Worm (Caenorhabditis elegans) whole organism, young adult: ENCODE results near the gene bath-45.
A peak's percentile ranks its signal among the peaks of the same experiment; 100 is the strongest.

Experiments
- C06A6.2 ChIP-seq: fragments of 200-800 bp; sonication (Bioruptor generic); conservative IDR thresholded peaks from 2 replicates; pipeline ENCODE4 v1.3.6; 2022; ENCODE audit warnings: missing genetic modification characterization, missing compliant biosample characterization
- F22D6.2 ChIP-seq: sonication (generic microtip); optimal IDR thresholded peaks from 2 replicates; lab custom pipeline; 2016; ENCODE audit warnings: mild to moderate bottlenecking, missing genetic modification characterization, missing compliant biosample characterization
- F33H1.4 ChIP-seq: fragments of 200-800 bp; sonication (Bioruptor generic); IDR thresholded peaks from 2 replicates; pipeline ENCODE4 v1.3.6; 2022; ENCODE audit warnings: missing genetic modification reagents, missing genetic modification characterization, missing compliant biosample characterization
- F37B4.10 ChIP-seq: fragments of 200-800 bp; sonication (Bioruptor generic); IDR thresholded peaks from 2 replicates; pipeline ENCODE4 v1.3.6; 2022; ENCODE audit warnings: missing genetic modification characterization, missing compliant biosample characterization
- F39B2.1 ChIP-seq: fragments of 200-800 bp; sonication (Bioruptor generic); IDR thresholded peaks from 2 replicates; pipeline ENCODE4 v1.3.6; 2022; ENCODE audit warnings: missing genetic modification reagents, missing genetic modification characterization, missing compliant biosample characterization
- F57C9.4 ChIP-seq: sonication (generic microtip); optimal IDR thresholded peaks from 2 replicates; lab custom pipeline; 2017; ENCODE audit warnings: mild to moderate bottlenecking, missing genetic modification characterization, missing compliant biosample characterization
- K12H6.12 ChIP-seq: fragments of 200-800 bp; sonication (Bioruptor generic); optimal IDR thresholded peaks from 2 replicates; lab custom pipeline; 2018; ENCODE audit warnings: mild to moderate bottlenecking, missing genetic modification characterization, missing compliant biosample characterization
- Y53F4B.3 ChIP-seq: fragments of 200-800 bp; sonication (Bioruptor generic); IDR thresholded peaks from 2 replicates; pipeline ENCODE4 v1.3.6; 2022; ENCODE audit warnings: missing genetic modification reagents, missing genetic modification characterization, missing compliant biosample characterization
- Y79H2A.3 ChIP-seq: fragments of 200-800 bp; sonication (Bioruptor generic); conservative IDR thresholded peaks from 2 replicates; pipeline ENCODE4 v1.3.6; 2022; ENCODE audit warnings: missing genetic modification reagents, missing genetic modification characterization, missing compliant biosample characterization
- atf-7 ChIP-seq: sonication (generic microtip); optimal IDR thresholded peaks from 2 replicates; lab custom pipeline; 2017; ENCODE audit warnings: mild to moderate bottlenecking, missing genetic modification characterization, missing compliant biosample characterization
- attf-5 ChIP-seq: fragments of 200-800 bp; sonication (Bioruptor generic); optimal IDR thresholded peaks from 2 replicates; lab custom pipeline; 2018; ENCODE audit warnings: mild to moderate bottlenecking, missing genetic modification characterization, missing compliant biosample characterization
- attf-6 ChIP-seq: fragments of 200-800 bp; sonication (Bioruptor generic); IDR thresholded peaks from 2 replicates; pipeline ENCODE4 v1.3.6; 2022; ENCODE audit warnings: missing genetic modification reagents, missing genetic modification characterization, missing compliant biosample characterization
- cebp-1 ChIP-seq, 2 experiments: fragments of 200-800 bp in 1 of 2; sonication (Bioruptor generic) in 1 of 2; sonication (generic microtip) in 1 of 2; IDR thresholded peaks in 1 of 2; optimal IDR thresholded peaks in 1 of 2; 2 replicates each; pipeline versions ENCODE4 v1.3.6 to Lab custom; 2017 to 2022; ENCODE audit warnings: missing compliant biosample characterization in 2 of 2, missing genetic modification characterization in 2 of 2, mild to moderate bottlenecking in 1 of 2, missing genetic modification reagents in 1 of 2, moderate library complexity in 1 of 2
- ceh-100 ChIP-seq: fragments of 200-800 bp; sonication (Bioruptor generic); IDR thresholded peaks from 2 replicates; pipeline ENCODE4 v1.3.6; 2022; ENCODE audit warnings: missing genetic modification reagents, missing genetic modification characterization, missing compliant biosample characterization
- ceh-79 ChIP-seq: sonication (generic microtip); optimal IDR thresholded peaks from 2 replicates; lab custom pipeline; 2017; ENCODE audit warnings: mild to moderate bottlenecking, missing genetic modification characterization, missing compliant biosample characterization
- dox-1 ChIP-seq: fragments of 200-800 bp; sonication (Bioruptor generic); IDR thresholded peaks from 2 replicates; pipeline ENCODE4 v1.3.6; 2022; ENCODE audit warnings: missing genetic modification reagents, missing genetic modification characterization, missing compliant biosample characterization
- dpl-1 ChIP-seq: fragments of 150-350 bp; optimal IDR thresholded peaks from 2 replicates; lab custom pipeline; 2014; ENCODE audit warnings: missing biosample characterization, missing genetic modification reagents, missing genetic modification characterization
- egl-18 ChIP-seq: fragments of 200-800 bp; sonication (Bioruptor generic); IDR thresholded peaks from 2 replicates; pipeline ENCODE4 v1.3.6; 2022; ENCODE audit warnings: missing genetic modification reagents, missing genetic modification characterization, missing compliant biosample characterization
- fkh-3 ChIP-seq: sonication (generic microtip); optimal IDR thresholded peaks from 2 replicates; lab custom pipeline; 2016; ENCODE audit warnings: mild to moderate bottlenecking, missing genetic modification characterization, missing compliant biosample characterization
- gei-17 ChIP-seq: fragments of 200-800 bp; sonication (Bioruptor generic); optimal IDR thresholded peaks from 2 replicates; lab custom pipeline; 2018; ENCODE audit warnings: mild to moderate bottlenecking, missing genetic modification characterization, missing compliant biosample characterization
- mcd-1 ChIP-seq: fragments of 200-800 bp; sonication (Bioruptor generic); IDR thresholded peaks from 2 replicates; pipeline ENCODE4 v1.3.6; 2022; ENCODE audit warnings: missing genetic modification reagents, missing genetic modification characterization, missing compliant biosample characterization
- mel-28 ChIP-seq: sonication (generic microtip); optimal IDR thresholded peaks from 2 replicates; lab custom pipeline; 2016; ENCODE audit warnings: borderline replicate concordance, mild to moderate bottlenecking, missing genetic modification characterization, missing compliant biosample characterization
- pbrm-1 ChIP-seq: fragments of 200-800 bp; sonication (Bioruptor generic); IDR thresholded peaks from 2 replicates; pipeline ENCODE4 v1.3.6; 2022; ENCODE audit warnings: missing genetic modification reagents, missing genetic modification characterization, missing compliant biosample characterization
- rcor-1 ChIP-seq: fragments of 200-800 bp; sonication (Bioruptor generic); IDR thresholded peaks from 2 replicates; pipeline ENCODE4 v1.3.6; 2022; ENCODE audit warnings: missing genetic modification reagents, missing genetic modification characterization, missing compliant biosample characterization
- snpc-1.1 ChIP-seq: sonication (generic microtip); optimal IDR thresholded peaks from 2 replicates; lab custom pipeline; 2017; ENCODE audit warnings: missing genetic modification characterization, mild to moderate bottlenecking, missing compliant biosample characterization, antibody characterized with exemption, moderate library complexity, missing genotype, missing genetic modification reagents; ENCODE audit not compliant: insufficient read depth
- snpc-4 ChIP-seq, 5 experiments: fragments of 150-350 bp in 1 of 5; sonication (generic microtip) in 4 of 5; optimal IDR thresholded peaks; 2 replicates each; lab custom pipeline; 2014 to 2018; ENCODE audit warnings: missing genetic modification characterization in 5 of 5, missing biosample characterization in 3 of 5, antibody characterized with exemption in 2 of 5, mild to moderate bottlenecking in 2 of 5, missing compliant biosample characterization in 2 of 5, missing genotype in 2 of 5, moderate library complexity in 2 of 5, missing genetic modification reagents in 1 of 5
- somi-1 ChIP-seq: fragments of 200-800 bp; sonication (Bioruptor generic); optimal IDR thresholded peaks from 2 replicates; lab custom pipeline; 2018; ENCODE audit warnings: mild to moderate bottlenecking, missing genetic modification characterization, missing compliant biosample characterization
- tbp1 ChIP-seq: fragments of 200-800 bp; sonication (Bioruptor generic); optimal IDR thresholded peaks from 2 replicates; lab custom pipeline; 2018; ENCODE audit warnings: mild to moderate bottlenecking, missing genetic modification characterization, missing compliant biosample characterization
- tbx-9 ChIP-seq: sonication (generic microtip); optimal IDR thresholded peaks from 2 replicates; lab custom pipeline; 2016; ENCODE audit warnings: borderline replicate concordance, missing genetic modification characterization, inconsistent platforms, missing compliant biosample characterization
- tlf-1 ChIP-seq: fragments of 200-800 bp; sonication (Bioruptor generic); optimal IDR thresholded peaks from 2 replicates; lab custom pipeline; 2018; ENCODE audit warnings: mild to moderate bottlenecking, missing genetic modification characterization, missing compliant biosample characterization
- unc-130 ChIP-seq: sonication (generic microtip); optimal IDR thresholded peaks from 2 replicates; lab custom pipeline; 2016; ENCODE audit warnings: missing genetic modification reagents, missing genetic modification characterization, missing compliant biosample characterization
- zfh-2 ChIP-seq: fragments of 200-800 bp; sonication (Bioruptor generic); conservative IDR thresholded peaks from 2 replicates; pipeline ENCODE4 v1.3.6; 2022; ENCODE audit warnings: missing genetic modification reagents, missing genetic modification characterization, missing compliant biosample characterization
- ztf-18 ChIP-seq: sonication (generic microtip); optimal IDR thresholded peaks from 2 replicates; lab custom pipeline; 2016; ENCODE audit warnings: missing genotype, mild to moderate bottlenecking, missing genetic modification characterization, missing compliant biosample characterization
- ztf-25 ChIP-seq: fragments of 200-800 bp; sonication (Bioruptor generic); IDR thresholded peaks from 2 replicates; pipeline ENCODE4 v1.3.6; 2022; ENCODE audit warnings: missing genetic modification reagents, missing genetic modification characterization, missing compliant biosample characterization
- ztf-26 ChIP-seq: sonication (generic microtip); optimal IDR thresholded peaks from 2 replicates; lab custom pipeline; 2017; ENCODE audit warnings: missing genetic modification characterization, missing compliant biosample characterization

Gene bath-45

DNA sequence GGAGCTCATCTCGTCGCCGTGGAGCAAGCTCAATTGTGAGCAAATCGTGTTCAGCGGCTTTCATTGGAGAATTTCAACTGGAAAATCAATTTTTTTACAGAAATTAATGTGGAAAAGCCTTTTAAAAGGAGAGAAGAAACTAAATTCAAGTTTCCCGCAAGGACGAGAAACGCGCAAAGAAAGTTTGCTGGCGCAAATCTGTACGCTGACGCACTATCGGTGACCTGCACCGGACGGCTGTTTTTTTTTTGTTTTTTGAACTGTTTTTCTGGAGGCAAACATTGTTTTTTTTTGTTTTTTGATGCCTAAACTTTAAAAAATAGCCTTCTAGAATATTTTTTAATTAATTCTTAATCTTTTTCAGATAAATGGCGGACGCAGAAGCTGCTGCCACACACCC, 34.2 kb downstream of the bath-45 start, which contains the start of the genes hpr-17 and F32A11.1 (continued):
- peak; percentile 67 for TF ChIP-seq ceh-100 (GFP tag; lab: Robert Waterston, UW)
- TF ChIP-seq F33H1.4 = peak; percentile 66
- peak; percentile 36; the same call in 1 of the 2 replicates for TF ChIP-seq C06A6.2 (GFP tag; lab: Robert Waterston, UW)
- TF ChIP-seq gei-17 = peak; percentile 2
- TF ChIP-seq tbp1 (GFP tag; lab: Kevin White, UChicago) = peak; percentile 52
- peak; percentile 93 for TF ChIP-seq mcd-1 (GFP tag; lab: Robert Waterston, UW)
- TF ChIP-seq ztf-26 (tag; lab: Kevin White, UChicago) = no peak
- TF ChIP-seq, all 124 proteins: peak for 48

DNA sequence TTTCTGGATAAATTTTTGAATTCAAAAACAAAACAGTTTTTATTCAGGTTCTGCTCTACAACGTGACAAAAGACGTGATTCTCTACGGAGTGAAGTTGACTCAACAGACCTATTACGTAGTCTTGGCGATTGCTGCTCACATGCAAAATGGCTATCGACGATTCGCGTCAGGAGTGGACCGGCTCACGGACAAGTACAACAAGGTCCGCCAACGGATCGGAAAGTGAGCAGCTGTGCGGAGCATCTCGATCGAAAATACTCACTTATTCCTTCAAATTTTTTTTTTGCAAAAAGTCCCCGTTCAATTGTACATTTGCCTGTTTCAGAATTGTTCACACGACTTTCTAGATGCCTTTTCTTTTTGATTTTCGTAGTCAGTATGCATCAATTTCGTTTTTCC, 37.0 kb downstream of the bath-45 start:
- no peak for TF ChIP-seq dpl-1
- no peak for TF ChIP-seq cebp-1 (GFP tag; IDR thresholded peaks at IDR 0.05; lab: Robert Waterston, UW)
- peak; percentile 38 for TF ChIP-seq cebp-1 (tag; optimal IDR thresholded peaks at IDR 0.05; lab: Kevin White, UChicago)
- no peak for TF ChIP-seq ztf-18 (tag; lab: Kevin White, UChicago)
- TF ChIP-seq somi-1 (GFP tag; lab: Kevin White, UChicago) = no peak
- TF ChIP-seq F39B2.1 (GFP tag; lab: Robert Waterston, UW) = no peak
- no peak for TF ChIP-seq C06A6.2 (GFP tag; lab: Robert Waterston, UW)
- no peak for TF ChIP-seq attf-5 (GFP tag; lab: Kevin White, UChicago)
- TF ChIP-seq rcor-1 (GFP tag; lab: Robert Waterston, UW) = no peak
- no peak for TF ChIP-seq K12H6.12
- TF ChIP-seq F37B4.10 (GFP tag; lab: Robert Waterston, UW) = 0 out of 2 replicates have a peak, but pooled peaks have one; percentile 49
- no peak for TF ChIP-seq dox-1 (GFP tag; lab: Robert Waterston, UW)
- no peak for TF ChIP-seq Y79H2A.3 (GFP tag; lab: Robert Waterston, UW)
- no peak for TF ChIP-seq snpc-1.1 (tag; lab: Kevin White, UChicago)
- no peak for TF ChIP-seq ceh-79 (tag; lab: Kevin White, UChicago)

DNA sequence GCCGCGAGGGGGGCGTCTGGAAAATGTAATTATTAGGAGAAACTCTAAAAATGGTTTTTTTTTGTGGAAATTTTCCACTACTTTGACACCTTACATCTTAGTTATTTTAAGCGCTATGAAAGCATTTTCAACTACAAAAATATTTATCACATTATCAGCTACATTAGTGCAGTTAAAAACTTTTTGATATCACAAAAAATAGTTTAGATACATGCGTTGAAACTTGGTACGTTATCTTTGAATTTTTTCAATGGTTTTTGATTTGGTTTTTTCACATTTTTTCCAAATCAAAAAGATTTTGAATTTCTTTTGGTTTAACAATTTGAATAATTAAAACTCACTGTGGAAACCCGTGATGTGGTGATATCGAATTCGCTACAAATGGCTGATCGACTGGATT, 40.2 kb downstream of the bath-45 start:
- TF ChIP-seq tlf-1 (GFP tag; lab: Kevin White, UChicago) = no peak
- no peak for TF ChIP-seq zfh-2
- no peak for TF ChIP-seq mel-28 (tag; lab: Kevin White, UChicago)
- TF ChIP-seq tbx-9 (tag; lab: Kevin White, UChicago) = no peak
- TF ChIP-seq atf-7 (tag; lab: Kevin White, UChicago) = no peak
- no peak for TF ChIP-seq unc-130 (GFP tag; lab: Kevin White, UChicago)
- TF ChIP-seq F57C9.4 (tag; lab: Kevin White, UChicago) = no peak
- TF ChIP-seq F22D6.2 = no peak
- no peak for TF ChIP-seq attf-6 (GFP tag; lab: Robert Waterston, UW)
- TF ChIP-seq fkh-3 (tag; lab: Kevin White, UChicago) = no peak
- TF ChIP-seq Y53F4B.3 = no peak
- no peak for TF ChIP-seq somi-1 (GFP tag; lab: Kevin White, UChicago)
- no peak for TF ChIP-seq snpc-4 (GFP tag; optimal IDR thresholded peaks at IDR 0.05; lab: Kevin White, UChicago)
- TF ChIP-seq snpc-4 (tag; optimal IDR thresholded peaks at IDR 0.05; lab: Kevin White, UChicago) = no peak
- TF ChIP-seq pbrm-1 (GFP tag; lab: Robert Waterston, UW) = no peak
- TF ChIP-seq ztf-25 (GFP tag; lab: Robert Waterston, UW) = no peak
- no peak for TF ChIP-seq egl-18
